Worm (Caenorhabditis elegans): ENCODE results near the gene acbp-6.

ce11 chrII:12008772-12009171, 35.2 kb upstream of the acbp-6 start, which contains the start of gene glb-29:
- TF ChIP-seq nhr-237 (tag; optimal IDR thresholded peaks at IDR 0.05) (no peak), unc-62 (GFP tag; optimal IDR thresholded peaks at IDR 0.05) (no peak), ztf-11 (tag; optimal IDR thresholded peaks at IDR 0.05) (no peak), elt-1 (tag; optimal IDR thresholded peaks at IDR 0.05; ENCODE audit: borderline replicate concordance, insufficient read depth) (no peak), sptf-1 (tag; optimal IDR thresholded peaks at IDR 0.05) (no peak), mab-5 (tag; optimal IDR thresholded peaks at IDR 0.05) (no peak), elt-3 (tag; optimal IDR thresholded peaks at IDR 0.05) (no peak), nhr-12 (tag; optimal IDR thresholded peaks at IDR 0.05) (no peak), bed-3 (GFP tag; optimal IDR thresholded peaks at IDR 0.05) (no peak), ces-1 (GFP tag; optimal IDR thresholded peaks at IDR 0.05) (no peak), pha-4 (tag; optimal IDR thresholded peaks at IDR 0.05) (no peak), zip-8 (tag; optimal IDR thresholded peaks at IDR 0.05) (no peak), ceh-39 (tag; optimal IDR thresholded peaks at IDR 0.05) (no peak), unc-39 (tag; optimal IDR thresholded peaks at IDR 0.05) (no peak)
